Worm (Caenorhabditis elegans) whole organism, dauer: ENCODE measurements around the gene C01G12.13.
"Not testable (repeated sequence)": the region's sequence is repeated elsewhere in the genome, so short reads cannot be mapped to it uniquely, and the experiment has no call there.

Experiments
- unc-62 ChIP-seq: sonication (generic microtip); optimal IDR thresholded peaks from 2 replicates; lab custom pipeline; 2017; ENCODE audit warnings: missing biosample characterization, missing genetic modification reagents, missing genetic modification characterization

The C01G12.13 gene

ce11 chrII:14576429-14576828 is at the start of gene C01G12.13:
C01G12.13 (plus strand) TSS chrII:14576729.
- TF ChIP-seq unc-62 (GFP tag; lab: Kevin White, UChicago) = no peak

ce11 chrII:14527104-14527503 is 49.4 kb upstream of the C01G12.13 start:
- TF ChIP-seq unc-62 (GFP tag; lab: Kevin White, UChicago) = no peak

- TF ChIP-seq unc-62 (GFP tag; lab: Kevin White, UChicago) = no peak
These were observed 48.2 kb upstream of the C01G12.13 start, which contains the start of the genes F57C2.5 and spat-1 for ce11 chrII:14528233-14528802. F57C2.5 (minus strand) TSS chrII:14528239. spat-1 (plus strand) TSS chrII:14528752.

ce11 chrII:14534000-14534399 is 42.5 kb upstream of the C01G12.13 start, which contains the start of gene C04H5.1:
C04H5.1 (plus strand) TSS chrII:14534300.
- no peak for TF ChIP-seq unc-62 (GFP tag; lab: Kevin White, UChicago)

ce11 chrII:14537728-14538127 is 38.8 kb upstream of the C01G12.13 start, which contains the start of the genes clec-147 and C04H5.7:
clec-147 (minus strand) TSS chrII:14537828.
C04H5.7 (plus strand) TSS chrII:14537946.
- no peak for TF ChIP-seq unc-62 (GFP tag; lab: Kevin White, UChicago)

- TF ChIP-seq unc-62 (GFP tag; lab: Kevin White, UChicago) = no peak
These were observed 36.0 kb upstream of the C01G12.13 start for ce11 chrII:14540551-14540950.

ce11 chrII:14548691-14549090 is 27.8 kb upstream of the C01G12.13 start, which contains the start of gene gcy-29:
gcy-29 (minus strand) TSS chrII:14548791.
- TF ChIP-seq unc-62 (GFP tag; lab: Kevin White, UChicago) = no peak

- no peak for TF ChIP-seq unc-62 (GFP tag; lab: Kevin White, UChicago)
These were observed 25.9 kb upstream of the C01G12.13 start, which contains the start of gene nlp-41 for ce11 chrII:14550613-14551012. nlp-41 (plus strand) TSS chrII:14550913.

- no peak for TF ChIP-seq unc-62 (GFP tag; lab: Kevin White, UChicago)
These were observed 21.5 kb upstream of the C01G12.13 start for ce11 chrII:14555019-14555418.

- TF ChIP-seq unc-62 (GFP tag; lab: Kevin White, UChicago) = not testable (repeated sequence)
These were observed 14.9 kb upstream of the C01G12.13 start, which contains the start of gene mog-4 for ce11 chrII:14561549-14562115. mog-4 (minus strand) TSS chrII:14561599.

- TF ChIP-seq unc-62 (GFP tag; lab: Kevin White, UChicago) = no peak
These were observed 8.7 kb upstream of the C01G12.13 start for ce11 chrII:14567811-14568210.

- no peak for TF ChIP-seq unc-62 (GFP tag; lab: Kevin White, UChicago)
These were observed 7.2 kb upstream of the C01G12.13 start for ce11 chrII:14569322-14569721.

- TF ChIP-seq unc-62 (GFP tag; lab: Kevin White, UChicago) = no peak
These were observed 5.9 kb upstream of the C01G12.13 start for ce11 chrII:14570541-14571160.

- no peak for TF ChIP-seq unc-62 (GFP tag; lab: Kevin White, UChicago)
These were observed 3.2 kb upstream of the C01G12.13 start, which contains the start of gene madf-5 for ce11 chrII:14573315-14573714. madf-5 (plus strand) TSS chrII:14573615.

ce11 chrII:14574790-14575189 is 1.7 kb upstream of the C01G12.13 start:
- no peak for TF ChIP-seq unc-62 (GFP tag; lab: Kevin White, UChicago)

ce11 chrII:14578013-14578412 is 1.5 kb downstream of the C01G12.13 start, which contains the start of gene nspb-7:
nspb-7 (plus strand) TSS chrII:14578313.
- no peak for TF ChIP-seq unc-62 (GFP tag; lab: Kevin White, UChicago)
